Worm (Caenorhabditis elegans) whole organism, young adult: Measurements from ENCODE around the gene Y54B9A.1.

ENCODE experiments used
- B0336.3 ChIP-seq: fragments of 200-800 bp; sonication (Bioruptor generic); IDR thresholded peaks from 2 replicates; pipeline ENCODE4 v1.3.6; 2022; ENCODE audit warnings: missing genetic modification characterization, missing compliant biosample characterization
- C06A6.2 ChIP-seq: fragments of 200-800 bp; sonication (Bioruptor generic); conservative IDR thresholded peaks from 2 replicates; pipeline ENCODE4 v1.3.6; 2022; ENCODE audit warnings: missing genetic modification characterization, missing compliant biosample characterization
- F22D6.2 ChIP-seq: sonication (generic microtip); optimal IDR thresholded peaks from 2 replicates; lab custom pipeline; 2016; ENCODE audit warnings: mild to moderate bottlenecking, missing genetic modification characterization, missing compliant biosample characterization
- F39B2.1 ChIP-seq: fragments of 200-800 bp; sonication (Bioruptor generic); IDR thresholded peaks from 2 replicates; pipeline ENCODE4 v1.3.6; 2022; ENCODE audit warnings: missing genetic modification reagents, missing genetic modification characterization, missing compliant biosample characterization
- F52B5.7 ChIP-seq: sonication (generic microtip); optimal IDR thresholded peaks from 2 replicates; lab custom pipeline; 2016; ENCODE audit warnings: mild to moderate bottlenecking, missing genetic modification characterization, missing compliant biosample characterization
- F55B11.4 ChIP-seq: sonication (generic microtip); optimal IDR thresholded peaks from 2 replicates; lab custom pipeline; 2016; ENCODE audit warnings: missing compliant biosample characterization, missing genetic modification characterization, borderline replicate concordance; ENCODE audit not compliant: insufficient read depth
- F57A8.1 ChIP-seq: fragments of 200-800 bp; sonication (Bioruptor generic); optimal IDR thresholded peaks from 2 replicates; lab custom pipeline; 2018; ENCODE audit warnings: mild to moderate bottlenecking, missing genetic modification characterization, moderate library complexity, missing compliant biosample characterization
- T07F8.4 ChIP-seq: sonication (generic microtip); optimal IDR thresholded peaks from 2 replicates; lab custom pipeline; 2016; ENCODE audit warnings: mild to moderate bottlenecking, missing genetic modification characterization, moderate library complexity, missing compliant biosample characterization
- Y53G8AR.9 ChIP-seq: fragments of 200-800 bp; sonication (Bioruptor generic); conservative IDR thresholded peaks from 2 replicates; pipeline ENCODE4 v1.3.6; 2022; ENCODE audit warnings: missing genetic modification reagents, missing genetic modification characterization, missing compliant biosample characterization
- Y79H2A.3 ChIP-seq: fragments of 200-800 bp; sonication (Bioruptor generic); conservative IDR thresholded peaks from 2 replicates; pipeline ENCODE4 v1.3.6; 2022; ENCODE audit warnings: missing genetic modification reagents, missing genetic modification characterization, missing compliant biosample characterization
- akir-1 ChIP-seq: fragments of 200-800 bp; sonication (Bioruptor generic); optimal IDR thresholded peaks from 2 replicates; lab custom pipeline; 2018; ENCODE audit warnings: mild to moderate bottlenecking, missing genetic modification characterization, moderate library complexity, missing compliant biosample characterization
- atf-7 ChIP-seq: sonication (generic microtip); optimal IDR thresholded peaks from 2 replicates; lab custom pipeline; 2017; ENCODE audit warnings: mild to moderate bottlenecking, missing genetic modification characterization, missing compliant biosample characterization
- athp-1 ChIP-seq: sonication (generic microtip); optimal IDR thresholded peaks from 2 replicates; lab custom pipeline; 2017; ENCODE audit warnings: mild to moderate bottlenecking, missing genetic modification characterization, missing compliant biosample characterization
- cebp-1 ChIP-seq, 2 experiments: fragments of 200-800 bp in 1 of 2; sonication (Bioruptor generic) in 1 of 2; sonication (generic microtip) in 1 of 2; IDR thresholded peaks in 1 of 2; optimal IDR thresholded peaks in 1 of 2; 2 replicates each; pipeline versions ENCODE4 v1.3.6 to Lab custom; 2017 to 2022; ENCODE audit warnings: missing compliant biosample characterization in 2 of 2, missing genetic modification characterization in 2 of 2, mild to moderate bottlenecking in 1 of 2, missing genetic modification reagents in 1 of 2, moderate library complexity in 1 of 2
- efl-1 ChIP-seq: fragments of 150-350 bp; optimal IDR thresholded peaks from 2 replicates; lab custom pipeline; 2014; ENCODE audit warnings: missing biosample characterization, missing genetic modification reagents, missing genetic modification characterization
- ekl-4 ChIP-seq: fragments of 200-800 bp; sonication (Bioruptor generic); IDR thresholded peaks from 2 replicates; pipeline ENCODE4 v1.3.6; 2022; ENCODE audit warnings: missing genetic modification reagents, missing genetic modification characterization, missing compliant biosample characterization
- gei-17 ChIP-seq: fragments of 200-800 bp; sonication (Bioruptor generic); optimal IDR thresholded peaks from 2 replicates; lab custom pipeline; 2018; ENCODE audit warnings: mild to moderate bottlenecking, missing genetic modification characterization, missing compliant biosample characterization
- him-1 ChIP-seq: sonication (generic microtip); optimal IDR thresholded peaks from 2 replicates; lab custom pipeline; 2016; ENCODE audit warnings: missing genotype, missing genetic modification reagents, missing genetic modification characterization, missing compliant biosample characterization
- hlh-12 ChIP-seq: sonication (generic microtip); optimal IDR thresholded peaks from 2 replicates; lab custom pipeline; 2016; ENCODE audit warnings: missing genetic modification characterization, missing compliant biosample characterization
- hlh-26 ChIP-seq: fragments of 200-800 bp; sonication (Bioruptor generic); conservative IDR thresholded peaks from 2 replicates; pipeline ENCODE4 v1.3.6; 2022; ENCODE audit warnings: missing genetic modification reagents, missing genetic modification characterization, missing compliant biosample characterization
- hmg-1.2 ChIP-seq: fragments of 200-800 bp; sonication (Bioruptor generic); IDR thresholded peaks from 2 replicates; pipeline ENCODE4 v1.3.6; 2022; ENCODE audit warnings: missing genetic modification reagents, missing genetic modification characterization, missing compliant biosample characterization
- hrde-1 ChIP-seq: sonication (generic microtip); optimal IDR thresholded peaks from 2 replicates; lab custom pipeline; 2016; ENCODE audit warnings: missing genetic modification characterization, mild to moderate bottlenecking, missing compliant biosample characterization, moderate library complexity, missing genotype, missing genetic modification reagents, borderline replicate concordance
- hsf-1 ChIP-seq: fragments of 200-800 bp; sonication (Bioruptor generic); IDR thresholded peaks from 2 replicates; pipeline ENCODE4 v1.3.6; 2022; ENCODE audit warnings: missing genetic modification reagents, missing genetic modification characterization, missing compliant biosample characterization
- lin-40 ChIP-seq: sonication (generic microtip); optimal IDR thresholded peaks from 2 replicates; lab custom pipeline; 2016; ENCODE audit warnings: missing genetic modification characterization, mild to moderate bottlenecking, missing compliant biosample characterization, missing genotype, missing genetic modification reagents
- madf-10 ChIP-seq: sonication (generic microtip); optimal IDR thresholded peaks from 2 replicates; lab custom pipeline; 2016; ENCODE audit warnings: mild to moderate bottlenecking, missing genetic modification characterization, missing compliant biosample characterization
- madf-3 ChIP-seq: fragments of 200-800 bp; sonication (Bioruptor generic); IDR thresholded peaks from 2 replicates; pipeline ENCODE4 v1.3.6; 2022; ENCODE audit warnings: missing genetic modification reagents, missing genetic modification characterization, missing compliant biosample characterization
- madf-6 ChIP-seq: fragments of 200-800 bp; sonication (Bioruptor generic); IDR thresholded peaks from 2 replicates; pipeline ENCODE4 v1.3.6; 2022; ENCODE audit warnings: missing genetic modification reagents, missing genetic modification characterization, missing compliant biosample characterization
- mcd-1 ChIP-seq: fragments of 200-800 bp; sonication (Bioruptor generic); IDR thresholded peaks from 2 replicates; pipeline ENCODE4 v1.3.6; 2022; ENCODE audit warnings: missing genetic modification reagents, missing genetic modification characterization, missing compliant biosample characterization
- mxl-1 ChIP-seq: sonication (generic microtip); optimal IDR thresholded peaks from 2 replicates; lab custom pipeline; 2016; ENCODE audit warnings: missing genetic modification characterization, missing compliant biosample characterization
- nfyb-1 ChIP-seq: fragments of 200-800 bp; sonication (Bioruptor generic); IDR thresholded peaks from 2 replicates; pipeline ENCODE4 v1.3.6; 2022; ENCODE audit warnings: missing genetic modification reagents, missing genetic modification characterization, missing compliant biosample characterization
- nhr-120 ChIP-seq: fragments of 200-800 bp; sonication (Bioruptor generic); IDR thresholded peaks from 2 replicates; pipeline ENCODE4 v1.3.6; 2022; ENCODE audit warnings: missing genetic modification characterization, missing compliant biosample characterization
- nhr-179 ChIP-seq: sonication (generic microtip); optimal IDR thresholded peaks from 2 replicates; lab custom pipeline; 2016; ENCODE audit warnings: mild to moderate bottlenecking, missing genetic modification characterization, missing compliant biosample characterization
- nhr-27 ChIP-seq: fragments of 200-800 bp; sonication (Bioruptor generic); optimal IDR thresholded peaks from 2 replicates; lab custom pipeline; 2018; ENCODE audit warnings: mild to moderate bottlenecking, missing genetic modification characterization, moderate library complexity, missing compliant biosample characterization
- nhr-80 ChIP-seq: sonication (generic microtip); optimal IDR thresholded peaks from 2 replicates; lab custom pipeline; 2016; ENCODE audit warnings: missing genetic modification characterization, missing compliant biosample characterization
- nhr-90 ChIP-seq: sonication (generic microtip); optimal IDR thresholded peaks from 2 replicates; lab custom pipeline; 2016; ENCODE audit warnings: missing genotype, mild to moderate bottlenecking, missing genetic modification characterization, missing compliant biosample characterization
- pbrm-1 ChIP-seq: fragments of 200-800 bp; sonication (Bioruptor generic); IDR thresholded peaks from 2 replicates; pipeline ENCODE4 v1.3.6; 2022; ENCODE audit warnings: missing genetic modification reagents, missing genetic modification characterization, missing compliant biosample characterization
- rcor-1 ChIP-seq: fragments of 200-800 bp; sonication (Bioruptor generic); IDR thresholded peaks from 2 replicates; pipeline ENCODE4 v1.3.6; 2022; ENCODE audit warnings: missing genetic modification reagents, missing genetic modification characterization, missing compliant biosample characterization
- rpc-1 ChIP-seq, 2 experiments: fragments of 150-350 bp in 1 of 2; sonication (generic microtip) in 1 of 2; optimal IDR thresholded peaks; 2 replicates each; lab custom pipeline; 2014 to 2018; ENCODE audit warnings: missing biosample characterization in 1 of 2, missing genetic modification characterization in 1 of 2, missing genetic modification reagents in 1 of 2, missing genotype in 1 of 2
- snpc-1.3 ChIP-seq: sonication (generic microtip); optimal IDR thresholded peaks from 2 replicates; lab custom pipeline; 2017; ENCODE audit warnings: missing genetic modification characterization, mild to moderate bottlenecking, missing compliant biosample characterization, antibody characterized with exemption, moderate library complexity, missing genotype, missing genetic modification reagents; ENCODE audit not compliant: insufficient read depth
- snpc-3.4 ChIP-seq: sonication (generic microtip); optimal IDR thresholded peaks from 2 replicates; lab custom pipeline; 2017; ENCODE audit warnings: missing genetic modification characterization, mild to moderate bottlenecking, missing compliant biosample characterization, antibody characterized with exemption, moderate library complexity, missing genotype, missing genetic modification reagents
- snpc-4 ChIP-seq, 5 experiments: fragments of 150-350 bp in 1 of 5; sonication (generic microtip) in 4 of 5; optimal IDR thresholded peaks; 2 replicates each; lab custom pipeline; 2014 to 2018; ENCODE audit warnings: missing genetic modification characterization in 5 of 5, missing biosample characterization in 3 of 5, antibody characterized with exemption in 2 of 5, mild to moderate bottlenecking in 2 of 5, missing compliant biosample characterization in 2 of 5, missing genotype in 2 of 5, moderate library complexity in 2 of 5, missing genetic modification reagents in 1 of 5
- tbx-9 ChIP-seq: sonication (generic microtip); optimal IDR thresholded peaks from 2 replicates; lab custom pipeline; 2016; ENCODE audit warnings: borderline replicate concordance, missing genetic modification characterization, inconsistent platforms, missing compliant biosample characterization
- unc-130 ChIP-seq: sonication (generic microtip); optimal IDR thresholded peaks from 2 replicates; lab custom pipeline; 2016; ENCODE audit warnings: missing genetic modification reagents, missing genetic modification characterization, missing compliant biosample characterization
- zfh-2 ChIP-seq: fragments of 200-800 bp; sonication (Bioruptor generic); conservative IDR thresholded peaks from 2 replicates; pipeline ENCODE4 v1.3.6; 2022; ENCODE audit warnings: missing genetic modification reagents, missing genetic modification characterization, missing compliant biosample characterization
- ztf-25 ChIP-seq: fragments of 200-800 bp; sonication (Bioruptor generic); IDR thresholded peaks from 2 replicates; pipeline ENCODE4 v1.3.6; 2022; ENCODE audit warnings: missing genetic modification reagents, missing genetic modification characterization, missing compliant biosample characterization
- ztf-26 ChIP-seq: sonication (generic microtip); optimal IDR thresholded peaks from 2 replicates; lab custom pipeline; 2017; ENCODE audit warnings: missing genetic modification characterization, missing compliant biosample characterization

The Y54B9A.1 gene

DNA sequence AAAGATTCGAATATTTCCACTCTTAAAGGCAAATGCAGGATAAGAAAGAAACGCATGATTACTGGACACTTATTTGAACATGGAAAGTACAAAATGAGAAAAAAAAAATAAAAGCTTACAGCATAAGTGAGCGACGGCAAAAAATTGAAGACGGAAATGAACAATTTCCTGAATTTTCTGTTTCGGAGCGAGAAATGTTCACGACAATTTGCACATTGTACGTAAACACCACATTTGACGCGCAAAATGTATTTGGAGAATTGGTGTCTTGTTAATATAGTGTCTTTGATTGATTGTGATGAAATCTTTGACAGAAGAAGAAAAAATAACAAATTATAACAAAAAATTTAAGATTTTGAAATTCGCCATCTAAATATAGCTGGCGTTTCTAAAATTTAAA, 13.8 kb downstream of the Y54B9A.1 start, which contains the start of gene F36D4.5:
Gene F36D4.5, minus strand, starts transcription at position 225 of the 400 bp plus-strand sequence.
- TF ChIP-seq cebp-1 (GFP tag; IDR thresholded peaks at IDR 0.05; lab: Robert Waterston, UW) (no peak), cebp-1 (tag; optimal IDR thresholded peaks at IDR 0.05; lab: Kevin White, UChicago) (peak; percentile 20), unc-130 (GFP tag; lab: Kevin White, UChicago) (no peak)

DNA sequence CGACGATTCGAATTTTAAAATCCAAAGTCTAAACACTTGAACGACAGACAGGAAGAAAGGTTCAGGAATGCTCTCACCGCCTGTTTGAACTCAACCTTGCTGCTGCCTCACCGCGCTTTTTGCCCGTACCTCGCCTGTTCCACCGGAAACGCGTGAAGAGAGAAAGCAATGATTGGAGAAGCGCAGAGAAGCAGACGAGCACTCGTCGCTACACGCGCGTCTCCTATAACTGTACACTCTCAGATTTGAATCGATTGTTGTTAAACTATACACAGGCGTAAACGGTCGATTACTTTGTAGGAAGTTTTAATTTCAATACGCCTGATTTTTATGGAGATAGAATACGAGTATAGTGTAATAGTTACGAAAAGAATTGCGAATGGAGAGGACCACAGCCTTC, 14.8 kb downstream of the Y54B9A.1 start:
- TF ChIP-seq ekl-4 (GFP tag; lab: Robert Waterston, UW) (no peak), zfh-2 (GFP tag; lab: Robert Waterston, UW) (no peak), T07F8.4 (tag; lab: Kevin White, UChicago) (no peak), Y79H2A.3 (GFP tag; lab: Robert Waterston, UW) (no peak), snpc-1.3 (tag; lab: Kevin White, UChicago) (no peak), rpc-1 (optimal IDR thresholded peaks at IDR 0.05; lab: Kevin White, UChicago) (no peak), rpc-1 (tag; optimal IDR thresholded peaks at IDR 0.05; lab: Kevin White, UChicago) (no peak), athp-1 (tag; lab: Kevin White, UChicago) (no peak), Y53G8AR.9 (GFP tag; lab: Robert Waterston, UW) (no peak), nfyb-1 (GFP tag; lab: Robert Waterston, UW) (no peak), efl-1 (GFP tag; lab: Kevin White, UChicago) (no peak), F52B5.7 (tag; lab: Kevin White, UChicago) (no peak), tbx-9 (tag; lab: Kevin White, UChicago) (no peak), nhr-80 (tag; lab: Kevin White, UChicago) (peak; percentile 89), atf-7 (tag; lab: Kevin White, UChicago) (peak; percentile 5), F57A8.1 (GFP tag; lab: Kevin White, UChicago) (no peak), hlh-26 (GFP tag; lab: Robert Waterston, UW) (no peak), nhr-179 (tag; lab: Kevin White, UChicago) (no peak), C06A6.2 (GFP tag; lab: Robert Waterston, UW) (no peak), rcor-1 (GFP tag; lab: Robert Waterston, UW) (no peak), lin-40 (tag; lab: Kevin White, UChicago) (peak; percentile 26), F39B2.1 (GFP tag; lab: Robert Waterston, UW) (no peak), ztf-25 (GFP tag; lab: Robert Waterston, UW) (no peak), madf-6 (GFP tag; lab: Robert Waterston, UW) (no peak), pbrm-1 (GFP tag; lab: Robert Waterston, UW) (no peak), madf-10 (tag; lab: Kevin White, UChicago) (no peak), nhr-27 (tag; lab: Kevin White, UChicago) (no peak), mcd-1 (GFP tag; lab: Robert Waterston, UW) (no peak), him-1 (no peak), snpc-4 (GFP tag; optimal IDR thresholded peaks at IDR 0.05; lab: Kevin White, UChicago) (no peak), snpc-4 (tag; optimal IDR thresholded peaks at IDR 0.05; lab: Kevin White, UChicago) (peak in 1 of 4 experiments; percentile 8), snpc-3.4 (tag; lab: Kevin White, UChicago) (no peak), F22D6.2 (tag; lab: Kevin White, UChicago) (no peak), madf-3 (no peak), hrde-1 (tag; lab: Kevin White, UChicago) (no peak), hmg-1.2 (no peak), gei-17 (GFP tag; lab: Kevin White, UChicago) (no peak), nhr-120 (GFP tag; lab: Robert Waterston, UW) (no peak), nhr-90 (tag; lab: Kevin White, UChicago) (no peak), hsf-1 (no peak), akir-1 (no peak), mxl-1 (tag; lab: Kevin White, UChicago) (no peak), hlh-12 (no peak), F55B11.4 (tag; lab: Kevin White, UChicago) (no peak), B0336.3 (no peak), ztf-26 (tag; lab: Kevin White, UChicago) (no peak)
